Worm (Caenorhabditis elegans) whole organism, L4 larva: Measurements from ENCODE around the gene K09C4.7.
A peak's percentile ranks its signal among the peaks of the same experiment; 100 is the strongest.

Experiments used
- D1046.2 ChIP-seq: fragments of 200-800 bp; sonication (Bioruptor generic); IDR thresholded peaks from 2 replicates; pipeline ENCODE4 v1.3.6; 2022; ENCODE audit warnings: missing genetic modification characterization, missing compliant biosample characterization
- F10B5.3 ChIP-seq: sonication (generic microtip); optimal IDR thresholded peaks from 2 replicates; lab custom pipeline; 2016; ENCODE audit warnings: mild to moderate bottlenecking, missing genetic modification characterization, missing compliant biosample characterization
- F44E2.7 ChIP-seq: fragments of 200-800 bp; sonication (Bioruptor generic); IDR thresholded peaks from 2 replicates; pipeline ENCODE4 v2.1.2; 2022; ENCODE audit warnings: missing genetic modification characterization, missing compliant biosample characterization
- F49E8.2 ChIP-seq: sonication (generic microtip); optimal IDR thresholded peaks from 2 replicates; lab custom pipeline; 2016; ENCODE audit warnings: missing compliant biosample characterization, mild to moderate bottlenecking, missing genetic modification characterization, borderline replicate concordance
- Y48G9A.11 ChIP-seq: fragments of 200-800 bp; sonication (Bioruptor generic); IDR thresholded peaks from 2 replicates; pipeline ENCODE4 v1.3.6; 2022; ENCODE audit warnings: missing genetic modification reagents, missing genetic modification characterization, missing compliant biosample characterization
- Y5F2A.4 ChIP-seq: fragments of 200-800 bp; sonication (Bioruptor generic); optimal IDR thresholded peaks from 2 replicates; lab custom pipeline; 2018; ENCODE audit warnings: mild to moderate bottlenecking, missing genetic modification characterization, missing compliant biosample characterization
- ceh-20 ChIP-seq: fragments of 200-800 bp; sonication (Bioruptor generic); IDR thresholded peaks from 2 replicates; pipeline ENCODE4 v1.3.6; 2022; ENCODE audit warnings: missing genetic modification reagents, missing genetic modification characterization, missing compliant biosample characterization
- ceh-28 ChIP-seq: fragments of 150-350 bp; optimal IDR thresholded peaks from 2 replicates; lab custom pipeline; 2014; ENCODE audit warnings: missing biosample characterization, missing genetic modification reagents, missing genetic modification characterization
- ceh-82 ChIP-seq: sonication (generic microtip); optimal IDR thresholded peaks from 2 replicates; lab custom pipeline; 2017; ENCODE audit warnings: missing biosample characterization, missing genetic modification characterization
- ces-1 ChIP-seq: fragments of 150-350 bp; sonication (generic microtip); optimal IDR thresholded peaks from 4 replicates; lab custom pipeline; 2014; ENCODE audit warnings: missing biosample characterization, missing genetic modification reagents, missing genetic modification characterization
- ctbp-1 ChIP-seq: fragments of 200-800 bp; sonication (Bioruptor generic); IDR thresholded peaks from 2 replicates; pipeline ENCODE4 v1.3.6; 2022; ENCODE audit warnings: missing genetic modification reagents, missing genetic modification characterization, missing compliant biosample characterization
- daf-16 ChIP-seq, 3 experiments: sonication (generic microtip); optimal IDR thresholded peaks; 2 replicates each; lab custom pipeline; 2016 to 2017; ENCODE audit warnings: missing genetic modification characterization in 3 of 3, missing genetic modification reagents in 3 of 3, mild to moderate bottlenecking in 2 of 3, missing compliant biosample characterization in 2 of 3, missing biosample characterization in 1 of 3, moderate library complexity in 1 of 3
- dmd-8 ChIP-seq: fragments of 200-800 bp; sonication (Bioruptor generic); IDR thresholded peaks from 2 replicates; pipeline ENCODE4 v1.3.6; 2022; ENCODE audit warnings: missing genetic modification characterization, missing compliant biosample characterization
- dmd-9 ChIP-seq: fragments of 200-800 bp; sonication (Bioruptor generic); IDR thresholded peaks from 2 replicates; pipeline ENCODE4 v1.3.6; 2022; ENCODE audit warnings: missing genetic modification reagents, missing genetic modification characterization, missing compliant biosample characterization
- dpl-1 ChIP-seq: fragments of 150-350 bp; optimal IDR thresholded peaks from 2 replicates; lab custom pipeline; 2014; ENCODE audit warnings: missing biosample characterization, missing genetic modification reagents, missing genetic modification characterization
- duxl-1 ChIP-seq: sonication (generic microtip); optimal IDR thresholded peaks from 2 replicates; lab custom pipeline; 2016; ENCODE audit warnings: mild to moderate bottlenecking, missing genetic modification characterization, moderate library complexity, missing compliant biosample characterization; ENCODE audit not compliant: poor library complexity
- dve-1 ChIP-seq: sonication (generic microtip); optimal IDR thresholded peaks from 2 replicates; lab custom pipeline; 2017; ENCODE audit warnings: antibody characterized with exemption, mild to moderate bottlenecking, missing genetic modification characterization, missing compliant biosample characterization; ENCODE audit not compliant: insufficient read depth
- egl-27 ChIP-seq: sonication (generic microtip); optimal IDR thresholded peaks from 3 replicates; lab custom pipeline; 2017; ENCODE audit warnings: missing biosample characterization, missing genetic modification reagents, missing genetic modification characterization
- fkh-10 ChIP-seq: fragments of 150-350 bp; optimal IDR thresholded peaks from 2 replicates; lab custom pipeline; 2014; ENCODE audit warnings: missing biosample characterization, missing genetic modification reagents, missing genetic modification characterization
- fos-1 ChIP-seq: fragments of 150-350 bp; optimal IDR thresholded peaks from 2 replicates; lab custom pipeline; 2014; ENCODE audit warnings: missing biosample characterization, missing genetic modification characterization
- gei-8 ChIP-seq: fragments of 200-800 bp; sonication (Bioruptor generic); optimal IDR thresholded peaks from 2 replicates; lab custom pipeline; 2018; ENCODE audit warnings: mild to moderate bottlenecking, missing genetic modification characterization, missing compliant biosample characterization
- hlh-11 ChIP-seq: fragments of 200-800 bp; sonication (Bioruptor generic); optimal IDR thresholded peaks from 2 replicates; lab custom pipeline; 2018; ENCODE audit warnings: mild to moderate bottlenecking, missing genetic modification characterization, missing compliant biosample characterization
- jun-1 ChIP-seq: fragments of 150-350 bp; optimal IDR thresholded peaks from 2 replicates; lab custom pipeline; 2014; ENCODE audit warnings: missing biosample characterization, missing genetic modification reagents, missing genetic modification characterization
- lin-1 ChIP-seq: fragments of 200-800 bp; sonication (Bioruptor generic); IDR thresholded peaks from 2 replicates; pipeline ENCODE4 v1.3.6; 2022; ENCODE audit warnings: missing genetic modification reagents, missing genetic modification characterization, missing compliant biosample characterization
- lsy-2 ChIP-seq, 2 experiments: fragments of 150-350 bp in 1 of 2; sonication (generic microtip) in 1 of 2; optimal IDR thresholded peaks; 2 replicates each; lab custom pipeline; 2014 to 2017; ENCODE audit warnings: missing biosample characterization in 2 of 2, missing genetic modification characterization in 2 of 2
- madf-5 ChIP-seq, 2 experiments: fragments of 200-800 bp; sonication (Bioruptor generic); IDR thresholded peaks; 2 replicates each; pipeline ENCODE4 v1.3.6; 2022; ENCODE audit warnings: missing compliant biosample characterization in 2 of 2, missing genetic modification characterization in 2 of 2
- madf-9 ChIP-seq: fragments of 200-800 bp; sonication (Bioruptor generic); conservative IDR thresholded peaks from 2 replicates; pipeline ENCODE4 v1.3.6; 2022; ENCODE audit warnings: missing genetic modification reagents, missing genetic modification characterization, missing compliant biosample characterization
- mes-2 ChIP-seq: sonication (generic microtip); optimal IDR thresholded peaks from 2 replicates; lab custom pipeline; 2016; ENCODE audit warnings: missing genotype, mild to moderate bottlenecking, missing genetic modification characterization, missing compliant biosample characterization; ENCODE audit not compliant: poor library complexity, severe bottlenecking
- mxl-2 ChIP-seq: fragments of 200-800 bp; sonication (Bioruptor generic); conservative IDR thresholded peaks from 2 replicates; pipeline ENCODE4 v1.3.6; 2022; ENCODE audit warnings: missing genetic modification reagents, missing genetic modification characterization, missing compliant biosample characterization
- nhr-10 ChIP-seq: fragments of 150-350 bp; optimal IDR thresholded peaks from 2 replicates; lab custom pipeline; 2014; ENCODE audit warnings: missing biosample characterization, missing genetic modification characterization
- nhr-102 ChIP-seq: sonication (generic microtip); optimal IDR thresholded peaks from 2 replicates; lab custom pipeline; 2016; ENCODE audit warnings: mild to moderate bottlenecking, missing genetic modification characterization, moderate library complexity, missing compliant biosample characterization
- nhr-28 ChIP-seq: fragments of 150-350 bp; optimal IDR thresholded peaks from 2 replicates; lab custom pipeline; 2014; ENCODE audit warnings: missing biosample characterization, missing genetic modification characterization
- nhr-6 ChIP-seq: fragments of 150-350 bp; optimal IDR thresholded peaks from 2 replicates; lab custom pipeline; 2014; ENCODE audit warnings: missing biosample characterization, missing genetic modification characterization
- nhr-77 ChIP-seq: fragments of 150-350 bp; optimal IDR thresholded peaks from 2 replicates; lab custom pipeline; 2014; ENCODE audit warnings: missing biosample characterization, missing genetic modification characterization
- rbr-2 ChIP-seq: sonication (generic microtip); optimal IDR thresholded peaks from 2 replicates; lab custom pipeline; 2016; ENCODE audit warnings: missing genotype, missing genetic modification characterization, missing compliant biosample characterization
- sdz-12 ChIP-seq: fragments of 200-800 bp; sonication (Bioruptor generic); optimal IDR thresholded peaks from 2 replicates; lab custom pipeline; 2018; ENCODE audit warnings: mild to moderate bottlenecking, missing genetic modification characterization, missing compliant biosample characterization
- set-16 ChIP-seq: fragments of 200-800 bp; sonication (Bioruptor generic); IDR thresholded peaks from 2 replicates; pipeline ENCODE4 v1.3.6; 2022; ENCODE audit warnings: missing genetic modification reagents, missing genetic modification characterization, missing compliant biosample characterization
- snpc-4 ChIP-seq: fragments of 150-350 bp; optimal IDR thresholded peaks from 2 replicates; lab custom pipeline; 2014; ENCODE audit warnings: missing biosample characterization, missing genetic modification characterization
- unc-62 ChIP-seq, 3 experiments: fragments of 150-350 bp in 1 of 3; sonication (generic microtip); optimal IDR thresholded peaks in 2 of 3; peaks in 1 of 3; 1 replicate in 1 of 3; 2 replicates in 2 of 3; lab custom pipeline; 2014 to 2017; ENCODE audit warnings: missing biosample characterization in 3 of 3, missing genetic modification characterization in 3 of 3, missing genetic modification reagents in 3 of 3, missing genotype in 1 of 3
- vab-7 ChIP-seq: fragments of 200-800 bp; sonication (Bioruptor generic); IDR thresholded peaks from 2 replicates; pipeline ENCODE4 v1.3.6; 2022; ENCODE audit warnings: missing genetic modification reagents, missing genetic modification characterization, missing compliant biosample characterization
- zip-2 ChIP-seq: fragments of 150-350 bp; optimal IDR thresholded peaks from 2 replicates; lab custom pipeline; 2014; ENCODE audit warnings: missing biosample characterization, missing genetic modification characterization
- ztf-11 ChIP-seq: fragments of 150-350 bp; optimal IDR thresholded peaks from 2 replicates; lab custom pipeline; 2014; ENCODE audit warnings: missing biosample characterization, missing genetic modification characterization

K09C4.7 gene

DNA sequence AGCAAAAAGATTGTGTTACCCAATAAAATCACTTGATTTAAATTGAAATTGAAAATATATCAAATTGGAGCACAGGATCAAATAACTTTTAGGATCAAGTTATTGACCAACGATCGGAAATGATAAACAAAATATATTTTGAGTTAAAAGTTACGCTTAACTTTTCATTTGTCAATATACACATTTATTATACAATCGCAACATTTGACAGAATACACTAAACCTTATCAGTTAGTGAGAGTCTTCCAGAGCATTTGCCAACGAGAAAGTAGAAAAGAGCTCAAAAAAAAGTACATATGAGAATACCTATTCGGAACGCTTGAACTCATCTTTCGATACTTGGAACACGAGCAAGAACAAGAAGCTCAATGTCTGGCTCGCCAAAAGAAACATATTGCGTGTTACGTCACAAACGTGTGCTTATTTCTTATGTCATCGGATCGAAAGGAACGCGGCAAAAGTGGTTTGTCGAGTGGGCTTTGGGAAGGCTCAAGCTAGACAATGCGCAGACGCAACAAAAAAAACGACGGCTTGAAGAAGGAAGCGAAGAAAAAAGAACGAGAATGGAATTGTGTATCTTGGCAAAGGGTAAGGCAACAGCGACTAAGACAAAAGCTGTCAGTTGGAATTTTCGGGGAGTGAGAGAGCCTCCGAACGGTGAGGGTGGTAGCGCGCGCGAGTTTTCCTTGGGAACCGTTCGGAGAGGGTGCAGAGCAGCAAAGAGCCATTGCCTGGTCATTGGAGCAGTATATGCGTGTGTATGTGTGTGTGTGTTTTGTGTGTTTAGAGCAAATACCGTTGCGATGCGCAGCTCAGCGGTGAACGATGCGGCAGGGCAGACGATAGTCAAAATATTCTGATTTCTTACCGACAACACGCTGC, 46.1 kb upstream of the K09C4.7 start (continued):
- TF ChIP-seq nhr-10 (no peak), fos-1 (tag; lab: Kevin White, UChicago) (no peak), ctbp-1 (GFP tag; lab: Robert Waterston, UW) (no peak), madf-9 (no peak), vab-7 (GFP tag; lab: Robert Waterston, UW) (no peak), F44E2.7 (GFP tag; lab: Robert Waterston, UW) (no peak)

DNA sequence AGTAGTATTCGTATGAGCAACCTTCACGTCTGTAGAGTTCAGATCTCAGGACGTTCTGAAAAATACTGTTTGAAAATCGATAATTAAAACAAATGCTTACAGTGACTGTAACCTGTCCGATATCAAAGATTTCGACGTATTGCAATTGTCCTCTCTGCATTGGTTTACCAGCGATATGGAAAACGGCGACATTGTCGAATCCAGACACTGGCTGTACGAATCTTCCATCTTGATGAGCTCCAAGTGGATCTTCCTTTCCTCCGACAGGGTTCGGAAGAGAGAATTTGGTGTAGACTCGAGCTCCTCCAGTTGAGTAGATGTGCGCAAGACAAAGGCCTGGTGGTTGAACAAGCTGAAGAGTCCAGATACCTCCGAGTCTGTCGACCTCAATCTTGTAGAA, 44.0 kb upstream of the K09C4.7 start:
- TF ChIP-seq D1046.2 (GFP tag; lab: Robert Waterston, UW): no peak
- TF ChIP-seq unc-62 (GFP tag; optimal IDR thresholded peaks at IDR 0.05 in 1 of 2; lab: Kevin White, UChicago): peak in 1 of 2 experiments; percentile 87
- no peak for TF ChIP-seq unc-62 (tag; optimal IDR thresholded peaks at IDR 0.05; lab: Kevin White, UChicago)

DNA sequence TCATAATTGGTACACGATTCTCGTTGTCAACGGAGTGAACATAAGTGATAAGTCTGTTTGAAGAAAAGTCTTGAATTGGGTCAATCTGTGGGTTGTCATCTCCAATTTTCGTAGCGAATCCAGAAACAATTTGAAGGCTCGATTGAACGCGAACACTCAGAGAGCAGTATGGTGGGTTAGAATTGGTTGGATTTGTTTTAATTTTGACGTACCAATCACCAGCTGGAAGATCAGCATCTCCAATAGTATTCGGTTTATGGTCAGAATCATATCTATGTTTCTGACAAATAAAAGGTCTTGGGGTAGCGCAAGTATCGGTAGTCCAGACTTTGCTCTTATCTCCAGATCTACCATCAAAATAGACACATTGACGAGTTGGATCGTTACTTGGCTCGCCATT, 42.1 kb upstream of the K09C4.7 start:
- TF ChIP-seq unc-62 (GFP tag; optimal IDR thresholded peaks at IDR 0.05 in 1 of 2; lab: Kevin White, UChicago): peak in 1 of 2 experiments; percentile 96
- TF ChIP-seq unc-62 (tag; optimal IDR thresholded peaks at IDR 0.05; lab: Kevin White, UChicago): no peak
- TF ChIP-seq zip-2 (tag; lab: Kevin White, UChicago): no peak
- no peak for TF ChIP-seq set-16
- no peak for TF ChIP-seq snpc-4 (tag; lab: Kevin White, UChicago)
- TF ChIP-seq ctbp-1 (GFP tag; lab: Robert Waterston, UW): no peak
- no peak for TF ChIP-seq ceh-28 (tag; lab: Kevin White, UChicago)
- TF ChIP-seq, all 104 proteins: peak for 1

DNA sequence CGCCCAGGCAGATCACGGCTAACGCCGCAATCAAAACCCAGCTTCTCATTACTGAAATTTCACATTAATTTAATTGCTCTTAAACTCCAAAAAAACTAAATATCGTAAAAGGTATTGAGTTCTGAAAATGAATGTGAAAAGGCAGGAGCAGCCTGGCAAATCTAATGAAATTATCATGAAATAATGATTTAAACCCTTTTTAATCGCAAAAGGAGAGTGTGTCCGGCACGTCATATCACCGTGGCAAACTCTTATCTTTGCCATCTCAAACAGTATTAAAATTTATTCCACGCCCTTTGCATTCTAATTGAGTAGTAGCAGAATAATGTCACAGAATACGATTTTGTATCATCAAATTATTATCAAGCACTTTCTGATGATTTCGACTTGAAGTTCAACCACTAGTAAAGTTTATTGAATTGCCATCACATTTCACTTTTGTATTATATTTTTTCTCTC, 37.3 kb upstream of the K09C4.7 start, which contains the start of gene F28B4.3:
Gene F28B4.3, minus strand, starts transcription at position 51 of the 459 bp plus-strand sequence.
- TF ChIP-seq dve-1: peak; percentile 75
- TF ChIP-seq nhr-77: peak; percentile 47
- peak; percentile 29; the same call in 1 of the 2 replicates for TF ChIP-seq ceh-20 (GFP tag; lab: Robert Waterston, UW)
- peak; percentile 3 for TF ChIP-seq duxl-1 (tag; lab: Kevin White, UChicago)
- no peak for TF ChIP-seq ceh-82
- TF ChIP-seq gei-8 (GFP tag; lab: Kevin White, UChicago): no peak
- peak; percentile 26 for TF ChIP-seq jun-1
- TF ChIP-seq ces-1 (GFP tag; lab: Kevin White, UChicago): no peak
- TF ChIP-seq nhr-6: no peak
- no peak for TF ChIP-seq lsy-2 (tag; optimal IDR thresholded peaks at IDR 0.05; lab: Kevin White, UChicago)
- TF ChIP-seq mxl-2: no peak
- no peak for TF ChIP-seq madf-5 (GFP tag; IDR thresholded peaks at IDR 0.05; lab: Robert Waterston, UW)
- TF ChIP-seq F10B5.3 (tag; lab: Kevin White, UChicago): no peak
- no peak for TF ChIP-seq ztf-11 (tag; lab: Kevin White, UChicago)
- TF ChIP-seq zip-2 (tag; lab: Kevin White, UChicago): no peak
- TF ChIP-seq nhr-28: peak; percentile 86
- TF ChIP-seq rbr-2 (tag; lab: Kevin White, UChicago): no peak
- no peak for TF ChIP-seq F49E8.2
- TF ChIP-seq Y5F2A.4: no peak
- TF ChIP-seq lin-1 (GFP tag; lab: Robert Waterston, UW): peak; percentile 41; the same call in 1 of the 2 replicates
- TF ChIP-seq nhr-102: peak; percentile 4
- no peak for TF ChIP-seq dpl-1 (GFP tag; lab: Kevin White, UChicago)
- TF ChIP-seq dmd-9 (GFP tag; lab: Robert Waterston, UW): no peak
- TF ChIP-seq Y48G9A.11 (GFP tag; lab: Robert Waterston, UW): no peak
- peak; percentile 29 for TF ChIP-seq mes-2
- TF ChIP-seq egl-27 (tag; lab: Kevin White, UChicago): no peak
- peak; percentile 68 for TF ChIP-seq hlh-11 (tag; lab: Kevin White, UChicago)
- no peak for TF ChIP-seq fkh-10 (GFP tag; lab: Kevin White, UChicago)
- TF ChIP-seq dmd-8 (GFP tag; lab: Robert Waterston, UW): no peak
- no peak for TF ChIP-seq sdz-12 (GFP tag; lab: Kevin White, UChicago)
- TF ChIP-seq daf-16 (GFP tag; optimal IDR thresholded peaks at IDR 0.05; lab: Kevin White, UChicago): no peak
- TF ChIP-seq daf-16 (tag; optimal IDR thresholded peaks at IDR 0.05; lab: Kevin White, UChicago): peak; percentile 37
